Worm (Caenorhabditis elegans) whole organism, L4/young adult: ENCODE data around the gene klo-1.

Experiments used
- W03F9.2 ChIP-seq: fragments of 150-350 bp; optimal IDR thresholded peaks from 2 replicates; lab custom pipeline; 2014; ENCODE audit warnings: missing biosample characterization, missing genetic modification characterization
- him-1 ChIP-seq: sonication (generic microtip); optimal IDR thresholded peaks from 2 replicates; lab custom pipeline; 2016; ENCODE audit warnings: missing genotype, missing genetic modification reagents, missing genetic modification characterization, missing compliant biosample characterization

DNA sequence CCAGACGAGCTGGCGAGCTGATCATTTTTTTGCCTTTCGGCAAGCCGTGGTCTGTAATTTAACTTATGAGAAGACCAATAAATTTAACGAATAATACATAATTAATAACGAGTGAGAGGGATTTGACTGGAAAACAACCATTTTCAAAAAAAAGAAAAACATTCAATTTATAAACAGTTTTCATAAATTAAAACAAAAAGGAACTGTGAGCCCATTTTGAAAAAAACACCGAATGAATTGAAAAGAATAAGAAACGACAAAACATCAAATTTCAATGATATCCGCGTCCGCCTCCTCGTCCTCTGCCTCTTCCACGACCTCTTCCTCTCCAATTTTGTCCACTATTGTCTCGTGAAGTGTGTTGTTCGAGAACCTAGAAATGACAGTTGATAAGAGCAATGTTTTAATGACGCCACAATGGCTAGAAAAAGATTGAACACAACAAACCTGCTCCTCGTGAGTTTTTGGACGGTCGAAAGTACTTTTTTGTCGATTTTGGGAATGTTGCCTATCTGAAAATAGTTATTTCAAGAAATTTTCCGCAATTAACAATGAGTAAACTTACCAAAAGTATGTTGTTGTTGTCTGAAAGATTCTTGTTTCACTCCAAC lies 35.9 kb upstream of the klo-1 start, which contains the start of gene tag-321:
- TF ChIP-seq W03F9.2 (tag; lab: Kevin White, UChicago) (no peak), him-1 (no peak)
